Worm (Caenorhabditis elegans) whole organism, early embryonic: ENCODE measurements around the gene C05C9.2.

Experiments used
- B0310.2 ChIP-seq: sonication (generic microtip); optimal IDR thresholded peaks from 2 replicates; lab custom pipeline; 2016; ENCODE audit warnings: mild to moderate bottlenecking, missing genetic modification characterization, missing compliant biosample characterization
- F13C5.2 ChIP-seq: sonication (generic microtip); optimal IDR thresholded peaks from 2 replicates; lab custom pipeline; 2017; ENCODE audit warnings: mild to moderate bottlenecking, missing genetic modification characterization, inconsistent platforms, missing compliant biosample characterization
- aly-1 ChIP-seq: sonication (generic microtip); optimal IDR thresholded peaks from 2 replicates; lab custom pipeline; 2016; ENCODE audit warnings: missing genetic modification characterization, missing compliant biosample characterization
- ama-1 ChIP-seq: fragments of 150-350 bp; optimal IDR thresholded peaks from 2 replicates; lab custom pipeline; 2014
- ceh-13 ChIP-seq: fragments of 200-800 bp; sonication (Bioruptor generic); optimal IDR thresholded peaks from 2 replicates; lab custom pipeline; 2018; ENCODE audit warnings: mild to moderate bottlenecking, missing genetic modification characterization, missing compliant biosample characterization
- ceh-36 ChIP-seq: sonication (generic microtip); optimal IDR thresholded peaks from 2 replicates; lab custom pipeline; 2016; ENCODE audit warnings: missing genetic modification characterization, inconsistent platforms, missing compliant biosample characterization
- ets-7 ChIP-seq: sonication (generic microtip); optimal IDR thresholded peaks from 2 replicates; lab custom pipeline; 2016; ENCODE audit warnings: missing genotype, missing genetic modification characterization, missing compliant biosample characterization
- flt-1 ChIP-seq: fragments of 200-800 bp; sonication (Bioruptor generic); IDR thresholded peaks from 2 replicates; pipeline ENCODE4 v1.3.6; 2022; ENCODE audit warnings: missing genetic modification characterization, missing compliant biosample characterization
- hmbx-1 ChIP-seq: sonication (generic microtip); optimal IDR thresholded peaks from 2 replicates; lab custom pipeline; 2016; ENCODE audit warnings: mild to moderate bottlenecking, missing genetic modification characterization, missing compliant biosample characterization
- hmg-4 ChIP-seq: fragments of 200-800 bp; sonication (Bioruptor generic); optimal IDR thresholded peaks from 2 replicates; lab custom pipeline; 2018; ENCODE audit warnings: mild to moderate bottlenecking, missing genetic modification characterization, missing compliant biosample characterization
- hnd-1 ChIP-seq: sonication (generic microtip); optimal IDR thresholded peaks from 2 replicates; lab custom pipeline; 2016; ENCODE audit warnings: missing genetic modification characterization, missing compliant biosample characterization
- pes-1 ChIP-seq: fragments of 200-800 bp; sonication (Bioruptor generic); IDR thresholded peaks from 2 replicates; pipeline ENCODE4 v1.3.6; 2022; ENCODE audit warnings: missing genetic modification reagents, missing genetic modification characterization, missing compliant biosample characterization
- scrt-1 ChIP-seq: fragments of 200-800 bp; sonication (Bioruptor generic); IDR thresholded peaks from 2 replicates; pipeline ENCODE4 v1.3.6; 2022; ENCODE audit warnings: missing genetic modification characterization, missing compliant biosample characterization
- sea-1 ChIP-seq: fragments of 200-800 bp; sonication (Bioruptor generic); conservative IDR thresholded peaks from 2 replicates; pipeline ENCODE4 v1.3.6; 2022; ENCODE audit warnings: missing genetic modification characterization, missing compliant biosample characterization
- tbx-11 ChIP-seq: fragments of 200-800 bp; sonication (Bioruptor generic); IDR thresholded peaks from 2 replicates; pipeline ENCODE4 v1.3.6; 2022; ENCODE audit warnings: missing genetic modification characterization, missing compliant biosample characterization
- tbx-37 ChIP-seq: fragments of 200-800 bp; sonication (Bioruptor generic); conservative IDR thresholded peaks from 2 replicates; pipeline ENCODE4 v1.3.6; 2022; ENCODE audit warnings: missing genetic modification reagents, missing genetic modification characterization, missing compliant biosample characterization
- tra-4 ChIP-seq: sonication (generic microtip); optimal IDR thresholded peaks from 2 replicates; lab custom pipeline; 2017; ENCODE audit warnings: missing genetic modification characterization, missing compliant biosample characterization

Gene C05C9.2

DNA sequence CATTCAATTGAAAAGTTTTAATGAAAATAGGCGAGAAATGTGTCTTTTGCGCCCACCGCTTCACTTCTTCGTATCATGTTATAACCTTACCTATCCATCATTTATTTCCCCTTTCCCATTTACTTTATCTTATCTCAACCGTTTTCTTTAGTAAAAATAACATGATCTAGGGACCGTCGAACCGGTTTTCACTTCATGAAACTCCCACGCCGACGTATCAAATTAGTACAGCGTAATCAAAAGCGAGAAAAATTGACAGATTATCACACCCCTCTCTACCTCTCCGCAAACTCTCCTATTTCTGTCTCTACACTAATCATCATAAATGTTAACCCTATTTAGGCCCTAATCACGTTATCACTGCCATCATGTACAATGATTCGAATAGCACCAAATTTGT, 15.9 kb upstream of the C05C9.2 start:
- TF ChIP-seq ceh-13 (GFP tag; lab: Kevin White, UChicago): no peak
- no peak for TF ChIP-seq ceh-36 (tag; lab: Kevin White, UChicago)
- no peak for TF ChIP-seq ama-1 (lab: Kevin White, UChicago)
- TF ChIP-seq tbx-37: no peak
- no peak for TF ChIP-seq tbx-11 (GFP tag; lab: Robert Waterston, UW)
- TF ChIP-seq flt-1 (GFP tag; lab: Robert Waterston, UW): no peak
- no peak for TF ChIP-seq hmbx-1
- TF ChIP-seq scrt-1 (GFP tag; lab: Robert Waterston, UW): no peak
- no peak for TF ChIP-seq B0310.2 (tag; lab: Kevin White, UChicago)

- TF ChIP-seq ama-1 (lab: Kevin White, UChicago) (no peak), ceh-13 (GFP tag; lab: Kevin White, UChicago) (no peak), pes-1 (GFP tag; lab: Robert Waterston, UW) (no peak), hmg-4 (GFP tag; lab: Kevin White, UChicago) (no peak), aly-1 (tag; lab: Kevin White, UChicago) (no peak), tbx-11 (GFP tag; lab: Robert Waterston, UW) (no peak)
Measured at ce11 chrX:11137632-11138031, 15.2 kb upstream of the C05C9.2 start.

DNA sequence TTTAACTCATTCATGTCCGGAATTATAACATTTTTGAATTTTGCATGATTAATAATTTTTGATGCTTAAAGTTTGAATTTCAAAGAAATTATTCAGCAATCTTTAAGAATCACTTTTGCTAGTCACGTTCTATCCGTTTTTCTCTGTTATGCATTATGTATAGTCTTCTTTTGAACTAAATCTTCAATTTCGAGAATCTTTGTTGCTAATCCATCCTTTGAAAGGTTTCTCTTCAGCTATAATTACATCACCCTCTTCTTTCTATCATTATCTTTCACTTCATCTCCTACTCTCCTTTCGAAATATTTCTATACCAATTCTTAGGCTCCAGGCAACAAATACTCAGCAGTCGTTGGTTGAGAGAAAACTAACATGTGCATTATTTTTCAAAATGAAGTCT, 1.4 kb upstream of the C05C9.2 start:
- TF ChIP-seq F13C5.2 (tag; lab: Kevin White, UChicago): no peak
- TF ChIP-seq hmg-4 (GFP tag; lab: Kevin White, UChicago): no peak
- TF ChIP-seq flt-1 (GFP tag; lab: Robert Waterston, UW): no peak
- no peak for TF ChIP-seq scrt-1 (GFP tag; lab: Robert Waterston, UW)
- no peak for TF ChIP-seq sea-1 (GFP tag; lab: Robert Waterston, UW)
- no peak for TF ChIP-seq ama-1 (lab: Kevin White, UChicago)
- no peak for TF ChIP-seq hnd-1 (tag; lab: Kevin White, UChicago)
- TF ChIP-seq hmbx-1: no peak
- no peak for TF ChIP-seq B0310.2 (tag; lab: Kevin White, UChicago)
- no peak for TF ChIP-seq tra-4 (tag; lab: Kevin White, UChicago)
- no peak for TF ChIP-seq aly-1 (tag; lab: Kevin White, UChicago)
- no peak for TF ChIP-seq pes-1 (GFP tag; lab: Robert Waterston, UW)
- TF ChIP-seq ceh-36 (tag; lab: Kevin White, UChicago): no peak
- no peak for TF ChIP-seq tbx-37
- no peak for TF ChIP-seq tbx-11 (GFP tag; lab: Robert Waterston, UW)

DNA sequence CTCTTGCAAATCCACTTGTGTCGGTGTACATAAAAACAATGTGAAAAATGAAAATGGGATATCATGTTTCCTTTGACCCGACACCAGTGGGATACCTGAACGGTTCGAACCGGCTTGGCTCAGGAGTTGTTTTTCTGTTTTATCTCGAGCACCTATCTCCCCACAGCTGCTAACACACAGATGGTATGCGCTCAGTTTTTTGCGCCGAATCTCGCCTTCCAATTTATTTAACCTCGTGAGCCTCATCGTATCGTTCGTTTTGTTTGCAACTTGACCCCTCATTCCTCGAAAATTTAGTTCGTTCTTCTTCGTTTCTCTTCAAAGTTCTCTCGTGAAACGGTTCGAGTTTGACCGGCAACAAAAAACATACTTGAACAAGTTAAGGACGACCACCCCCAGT, 7.7 kb downstream of the C05C9.2 start, which contains the start of gene C05C9.1:
C05C9.1 (plus strand) TSS at position 301 of the 400 bp plus-strand sequence.
- TF ChIP-seq ceh-36 (tag; lab: Kevin White, UChicago): no peak
- TF ChIP-seq hmbx-1: no peak
- TF ChIP-seq F13C5.2 (tag; lab: Kevin White, UChicago): no peak
- TF ChIP-seq scrt-1 (GFP tag; lab: Robert Waterston, UW): no peak
- no peak for TF ChIP-seq hmg-4 (GFP tag; lab: Kevin White, UChicago)
- no peak for TF ChIP-seq aly-1 (tag; lab: Kevin White, UChicago)
- TF ChIP-seq ama-1 (lab: Kevin White, UChicago): no peak
- TF ChIP-seq hnd-1 (tag; lab: Kevin White, UChicago): no peak
- TF ChIP-seq B0310.2 (tag; lab: Kevin White, UChicago): no peak
- no peak for TF ChIP-seq ets-7
- no peak for TF ChIP-seq tra-4 (tag; lab: Kevin White, UChicago)
- TF ChIP-seq flt-1 (GFP tag; lab: Robert Waterston, UW): no peak
- TF ChIP-seq tbx-11 (GFP tag; lab: Robert Waterston, UW): no peak
- TF ChIP-seq pes-1 (GFP tag; lab: Robert Waterston, UW): no peak

- TF ChIP-seq ceh-36 (tag; lab: Kevin White, UChicago): no peak
- no peak for TF ChIP-seq B0310.2 (tag; lab: Kevin White, UChicago)
- no peak for TF ChIP-seq flt-1 (GFP tag; lab: Robert Waterston, UW)
- no peak for TF ChIP-seq sea-1 (GFP tag; lab: Robert Waterston, UW)
- TF ChIP-seq ama-1 (lab: Kevin White, UChicago): no peak
- TF ChIP-seq scrt-1 (GFP tag; lab: Robert Waterston, UW): no peak
Measured at ce11 chrX:11162778-11163584, 10.1 kb downstream of the C05C9.2 start.

- TF ChIP-seq B0310.2 (tag; lab: Kevin White, UChicago) (no peak), ets-7 (no peak), aly-1 (tag; lab: Kevin White, UChicago) (no peak), ceh-36 (tag; lab: Kevin White, UChicago) (no peak), hmbx-1 (no peak), scrt-1 (GFP tag; lab: Robert Waterston, UW) (no peak), flt-1 (GFP tag; lab: Robert Waterston, UW) (no peak)
Measured at ce11 chrX:11178599-11178998, 25.7 kb downstream of the C05C9.2 start, which contains the start of gene gnrr-6. Gene gnrr-6 (plus strand): TSS chrX:11178899.

- TF ChIP-seq tbx-11 (GFP tag; lab: Robert Waterston, UW) (no peak), ama-1 (lab: Kevin White, UChicago) (no peak), tbx-37 (no peak), aly-1 (tag; lab: Kevin White, UChicago) (no peak), pes-1 (GFP tag; lab: Robert Waterston, UW) (no peak), ets-7 (no peak), B0310.2 (tag; lab: Kevin White, UChicago) (no peak), flt-1 (GFP tag; lab: Robert Waterston, UW) (no peak), ceh-36 (tag; lab: Kevin White, UChicago) (no peak), sea-1 (GFP tag; lab: Robert Waterston, UW) (no peak), tra-4 (tag; lab: Kevin White, UChicago) (no peak)
Measured at ce11 chrX:11185498-11185897, 32.6 kb downstream of the C05C9.2 start, which contains the start of gene gnrr-7. Gene gnrr-7 (plus strand): TSS chrX:11185798.
